Fruit fly (Drosophila melanogaster) whole organism, wandering third instar larva: ENCODE data around the gene CG5611.

ENCODE experiments used
- Dfd ChIP-seq: fragments of >200 bp; optimal IDR thresholded peaks from 2 replicates; lab custom pipeline; 2017; ENCODE audit warnings: missing biosample characterization, missing genetic modification characterization
- ey ChIP-seq: fragments of 200-800 bp; sonication (Bioruptor generic); optimal IDR thresholded peaks from 2 replicates; lab custom pipeline; 2016; ENCODE audit warnings: missing biosample characterization, missing genetic modification characterization
- fru ChIP-seq: fragments of 200-800 bp; sonication (Bioruptor generic); optimal IDR thresholded peaks from 3 replicates; lab custom pipeline; 2016; ENCODE audit warnings: missing biosample characterization, mild to moderate bottlenecking, missing genetic modification characterization
- pan ChIP-seq: fragments of >200 bp; optimal IDR thresholded peaks from 2 replicates; lab custom pipeline; 2017
- rgr ChIP-seq: fragments of 200-800 bp; sonication (Bioruptor generic); optimal IDR thresholded peaks from 3 replicates; lab custom pipeline; 2016; ENCODE audit warnings: missing biosample characterization, mild to moderate bottlenecking, missing genetic modification characterization
- usp ChIP-seq: fragments of >200 bp; optimal IDR thresholded peaks from 2 replicates; lab custom pipeline; 2017; ENCODE audit warnings: missing biosample characterization, missing genetic modification characterization

DNA sequence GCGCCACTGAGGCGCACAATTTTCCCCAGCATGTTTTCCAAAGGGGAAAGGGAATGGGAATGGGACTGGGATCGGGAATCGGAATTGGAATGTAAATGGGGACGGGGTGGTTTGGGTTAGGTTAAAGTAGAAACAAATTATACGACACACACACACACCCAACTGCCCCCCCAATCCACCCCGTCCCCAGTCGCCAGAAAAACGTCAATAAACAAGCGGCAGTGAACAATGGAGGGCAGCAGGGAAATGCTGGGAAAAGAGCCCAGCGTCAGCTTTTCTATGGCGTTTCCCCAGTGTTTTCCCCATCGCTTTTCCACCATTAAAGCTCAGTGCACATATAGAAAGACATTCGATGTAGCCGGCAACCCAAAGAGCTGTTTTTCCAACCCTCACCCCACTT, 25.2 kb downstream of the CG5611 start:
- TF ChIP-seq ey (GFP tag; lab: Kevin White, UChicago) (no peak), fru (GFP tag; lab: Kevin White, UChicago) (no peak), rgr (GFP tag; lab: Kevin White, UChicago) (no peak), usp (GFP tag; lab: Kevin White, UChicago) (no peak), Dfd (GFP tag; lab: Kevin White, UChicago) (no peak), pan (lab: Kevin White, UChicago) (no peak)
